Worm (Caenorhabditis elegans) whole organism, midembryonic: ENCODE results near the gene clec-20.

Experiments used
- flt-1 ChIP-seq: fragments of 200-800 bp; sonication (Bioruptor generic); IDR thresholded peaks from 2 replicates; pipeline ENCODE4 v1.3.6; 2022; ENCODE audit warnings: missing genetic modification characterization, missing compliant biosample characterization
- ref-1 ChIP-seq: fragments of 200-800 bp; sonication (Bioruptor generic); conservative IDR thresholded peaks from 2 replicates; pipeline ENCODE4 v1.3.6; 2022; ENCODE audit warnings: missing genetic modification reagents, missing genetic modification characterization, missing compliant biosample characterization

DNA sequence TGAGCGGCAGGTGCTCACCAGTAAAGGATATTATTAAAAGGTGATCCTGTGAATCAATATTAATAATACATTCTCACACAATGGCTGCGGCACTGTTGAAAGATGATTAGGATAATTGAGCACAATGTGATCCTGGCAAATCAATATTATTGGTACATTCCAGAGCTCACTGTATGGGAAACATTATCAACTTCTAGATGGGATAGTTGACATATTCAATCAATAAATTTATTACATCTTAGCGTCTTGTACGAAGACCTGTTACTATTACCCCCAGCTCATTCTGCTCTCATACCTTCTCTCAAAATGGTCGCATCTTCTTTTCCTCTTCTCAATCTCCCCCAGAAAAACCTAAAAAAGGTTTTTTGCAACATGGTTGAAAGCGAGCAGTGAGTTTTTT is 26.8 kb downstream of the clec-20 start, which contains the start of gene fbxb-49:
- no peak for TF ChIP-seq ref-1 (GFP tag; lab: Robert Waterston, UW)
- TF ChIP-seq flt-1 (GFP tag; lab: Robert Waterston, UW), result no peak
